Worm (Caenorhabditis elegans) whole organism, early embryonic: ENCODE data around the gene hlh-17.

Experiments used
- B0310.2 ChIP-seq: sonication (generic microtip); optimal IDR thresholded peaks from 2 replicates; lab custom pipeline; 2016; ENCODE audit warnings: mild to moderate bottlenecking, missing genetic modification characterization, missing compliant biosample characterization
- F13C5.2 ChIP-seq: sonication (generic microtip); optimal IDR thresholded peaks from 2 replicates; lab custom pipeline; 2017; ENCODE audit warnings: mild to moderate bottlenecking, missing genetic modification characterization, inconsistent platforms, missing compliant biosample characterization
- aly-1 ChIP-seq: sonication (generic microtip); optimal IDR thresholded peaks from 2 replicates; lab custom pipeline; 2016; ENCODE audit warnings: missing genetic modification characterization, missing compliant biosample characterization
- ama-1 ChIP-seq: fragments of 150-350 bp; optimal IDR thresholded peaks from 2 replicates; lab custom pipeline; 2014
- ceh-13 ChIP-seq: fragments of 200-800 bp; sonication (Bioruptor generic); optimal IDR thresholded peaks from 2 replicates; lab custom pipeline; 2018; ENCODE audit warnings: mild to moderate bottlenecking, missing genetic modification characterization, missing compliant biosample characterization
- ets-7 ChIP-seq: sonication (generic microtip); optimal IDR thresholded peaks from 2 replicates; lab custom pipeline; 2016; ENCODE audit warnings: missing genotype, missing genetic modification characterization, missing compliant biosample characterization
- flt-1 ChIP-seq: fragments of 200-800 bp; sonication (Bioruptor generic); IDR thresholded peaks from 2 replicates; pipeline ENCODE4 v1.3.6; 2022; ENCODE audit warnings: missing genetic modification characterization, missing compliant biosample characterization
- hmbx-1 ChIP-seq: sonication (generic microtip); optimal IDR thresholded peaks from 2 replicates; lab custom pipeline; 2016; ENCODE audit warnings: mild to moderate bottlenecking, missing genetic modification characterization, missing compliant biosample characterization
- hmg-4 ChIP-seq: fragments of 200-800 bp; sonication (Bioruptor generic); optimal IDR thresholded peaks from 2 replicates; lab custom pipeline; 2018; ENCODE audit warnings: mild to moderate bottlenecking, missing genetic modification characterization, missing compliant biosample characterization
- hnd-1 ChIP-seq: sonication (generic microtip); optimal IDR thresholded peaks from 2 replicates; lab custom pipeline; 2016; ENCODE audit warnings: missing genetic modification characterization, missing compliant biosample characterization
- pes-1 ChIP-seq: fragments of 200-800 bp; sonication (Bioruptor generic); IDR thresholded peaks from 2 replicates; pipeline ENCODE4 v1.3.6; 2022; ENCODE audit warnings: missing genetic modification reagents, missing genetic modification characterization, missing compliant biosample characterization
- tbx-11 ChIP-seq: fragments of 200-800 bp; sonication (Bioruptor generic); IDR thresholded peaks from 2 replicates; pipeline ENCODE4 v1.3.6; 2022; ENCODE audit warnings: missing genetic modification characterization, missing compliant biosample characterization
- tbx-37 ChIP-seq: fragments of 200-800 bp; sonication (Bioruptor generic); conservative IDR thresholded peaks from 2 replicates; pipeline ENCODE4 v1.3.6; 2022; ENCODE audit warnings: missing genetic modification reagents, missing genetic modification characterization, missing compliant biosample characterization
- tra-4 ChIP-seq: sonication (generic microtip); optimal IDR thresholded peaks from 2 replicates; lab custom pipeline; 2017; ENCODE audit warnings: missing genetic modification characterization, missing compliant biosample characterization

DNA sequence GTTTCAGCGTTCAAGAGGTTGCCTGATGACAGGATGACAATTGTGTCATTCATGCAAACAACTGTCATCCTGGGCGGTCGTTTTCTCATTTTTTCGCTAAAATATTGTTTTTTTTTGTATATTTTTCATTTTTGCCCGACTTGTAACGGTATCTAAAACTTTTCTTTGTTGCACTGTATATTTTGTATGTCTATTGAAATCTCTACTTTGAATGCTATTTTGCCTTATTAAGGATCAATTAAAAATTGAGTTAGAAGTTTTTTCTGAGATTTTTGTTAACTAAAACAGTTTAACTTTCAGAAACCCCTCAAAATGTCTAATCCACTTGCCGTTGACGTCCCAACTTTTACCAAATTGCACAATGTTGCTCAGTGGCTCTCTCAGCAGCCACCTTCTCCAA, 23.3 kb downstream of the hlh-17 start, which contains the start of gene ccch-2:
- TF ChIP-seq F13C5.2 (tag; lab: Kevin White, UChicago): no peak
- no peak for TF ChIP-seq tra-4
- no peak for TF ChIP-seq ets-7
- no peak for TF ChIP-seq hnd-1 (tag; lab: Kevin White, UChicago)
- TF ChIP-seq ama-1 (lab: Kevin White, UChicago): no peak
- no peak for TF ChIP-seq pes-1 (GFP tag; lab: Robert Waterston, UW)
- no peak for TF ChIP-seq flt-1 (GFP tag; lab: Robert Waterston, UW)
- no peak for TF ChIP-seq aly-1 (tag; lab: Kevin White, UChicago)
- no peak for TF ChIP-seq B0310.2
- no peak for TF ChIP-seq tbx-11 (GFP tag; lab: Robert Waterston, UW)
- no peak for TF ChIP-seq hmbx-1 (tag; lab: Kevin White, UChicago)
- no peak for TF ChIP-seq ceh-13 (GFP tag; lab: Kevin White, UChicago)
- no peak for TF ChIP-seq tbx-37 (GFP tag; lab: Robert Waterston, UW)
- TF ChIP-seq hmg-4 (GFP tag; lab: Kevin White, UChicago): no peak
